Worm (Caenorhabditis elegans) whole organism, late embryonic: ENCODE data around the gene C46C2.5.

Experiments used
- C08G9.2 ChIP-seq: sonication (generic microtip); optimal IDR thresholded peaks from 2 replicates; lab custom pipeline; 2016; ENCODE audit warnings: mild to moderate bottlenecking, missing genetic modification characterization, moderate library complexity, missing compliant biosample characterization
- C38D4.7 ChIP-seq: fragments of 200-800 bp; sonication (Bioruptor generic); optimal IDR thresholded peaks from 2 replicates; lab custom pipeline; 2018; ENCODE audit warnings: mild to moderate bottlenecking, missing genetic modification characterization, moderate library complexity, missing compliant biosample characterization
- K09A11.1 ChIP-seq: sonication (generic microtip); optimal IDR thresholded peaks from 2 replicates; lab custom pipeline; 2017; ENCODE audit warnings: antibody characterized with exemption, mild to moderate bottlenecking, missing genetic modification characterization, missing compliant biosample characterization; ENCODE audit not compliant: insufficient read depth
- T23F11.4 ChIP-seq: fragments of 200-800 bp; sonication (Bioruptor generic); optimal IDR thresholded peaks from 2 replicates; lab custom pipeline; 2018; ENCODE audit warnings: mild to moderate bottlenecking, missing genetic modification characterization, missing compliant biosample characterization
- Y22D7AL.16 ChIP-seq: sonication (generic microtip); optimal IDR thresholded peaks from 2 replicates; lab custom pipeline; 2016; ENCODE audit warnings: missing genetic modification characterization, missing compliant biosample characterization
- ahr-1 ChIP-seq: sonication (generic microtip); optimal IDR thresholded peaks from 2 replicates; lab custom pipeline; 2016; ENCODE audit warnings: missing genetic modification characterization, missing compliant biosample characterization
- ama-1 ChIP-seq: fragments of 150-350 bp; optimal IDR thresholded peaks from 2 replicates; lab custom pipeline; 2014
- ceh-14 ChIP-seq: sonication (generic microtip); optimal IDR thresholded peaks from 2 replicates; lab custom pipeline; 2016; ENCODE audit warnings: missing genotype, missing genetic modification characterization, missing compliant biosample characterization
- ceh-19 ChIP-seq: fragments of 200-800 bp; sonication (Bioruptor generic); optimal IDR thresholded peaks from 2 replicates; lab custom pipeline; 2018; ENCODE audit warnings: mild to moderate bottlenecking, missing genetic modification characterization, missing compliant biosample characterization
- ceh-2 ChIP-seq: sonication (generic microtip); optimal IDR thresholded peaks from 2 replicates; lab custom pipeline; 2016; ENCODE audit warnings: missing genotype, missing genetic modification characterization, missing compliant biosample characterization
- ceh-24 ChIP-seq: sonication (generic microtip); optimal IDR thresholded peaks from 2 replicates; lab custom pipeline; 2016; ENCODE audit warnings: mild to moderate bottlenecking, missing genetic modification characterization, missing compliant biosample characterization
- ceh-30 ChIP-seq: fragments of 150-350 bp; optimal IDR thresholded peaks from 2 replicates; lab custom pipeline; 2014; ENCODE audit warnings: missing biosample characterization, missing genetic modification characterization
- ceh-34 ChIP-seq: sonication (generic microtip); optimal IDR thresholded peaks from 2 replicates; lab custom pipeline; 2016; ENCODE audit warnings: mild to moderate bottlenecking, missing genetic modification characterization, missing compliant biosample characterization
- ceh-6 ChIP-seq: fragments of 200-800 bp; sonication (Bioruptor generic); optimal IDR thresholded peaks from 2 replicates; lab custom pipeline; 2018; ENCODE audit warnings: mild to moderate bottlenecking, missing genetic modification characterization, missing compliant biosample characterization
- ceh-9 ChIP-seq: sonication (generic microtip); optimal IDR thresholded peaks from 2 replicates; lab custom pipeline; 2016; ENCODE audit warnings: mild to moderate bottlenecking, missing genetic modification characterization, inconsistent platforms, missing compliant biosample characterization
- che-1 ChIP-seq: sonication (generic microtip); optimal IDR thresholded peaks from 2 replicates; lab custom pipeline; 2016; ENCODE audit warnings: mild to moderate bottlenecking, missing genetic modification characterization, missing compliant biosample characterization
- dve-1 ChIP-seq: sonication (generic microtip); optimal IDR thresholded peaks from 2 replicates; lab custom pipeline; 2017; ENCODE audit warnings: antibody characterized with exemption, mild to moderate bottlenecking, missing genetic modification characterization, missing compliant biosample characterization
- elt-2 ChIP-seq: sonication (generic microtip); optimal IDR thresholded peaks from 2 replicates; lab custom pipeline; 2016; ENCODE audit warnings: missing genetic modification reagents, missing genetic modification characterization, missing compliant biosample characterization
- eyg-1 ChIP-seq: sonication (generic microtip); optimal IDR thresholded peaks from 2 replicates; lab custom pipeline; 2016; ENCODE audit warnings: missing genotype, missing genetic modification characterization, missing compliant biosample characterization
- fax-1 ChIP-seq: sonication (generic microtip); optimal IDR thresholded peaks from 2 replicates; lab custom pipeline; 2016; ENCODE audit warnings: missing genotype, missing genetic modification characterization, missing compliant biosample characterization
- gmeb-2 ChIP-seq: sonication (generic microtip); optimal IDR thresholded peaks from 2 replicates; lab custom pipeline; 2016; ENCODE audit warnings: missing genetic modification characterization, inconsistent platforms, missing compliant biosample characterization
- hlh-13 ChIP-seq: fragments of 200-800 bp; sonication (Bioruptor generic); optimal IDR thresholded peaks from 2 replicates; lab custom pipeline; 2018; ENCODE audit warnings: mild to moderate bottlenecking, missing genetic modification characterization, missing compliant biosample characterization
- hlh-15 ChIP-seq: sonication (generic microtip); optimal IDR thresholded peaks from 2 replicates; lab custom pipeline; 2016; ENCODE audit warnings: missing genetic modification characterization, missing compliant biosample characterization
- hlh-6 ChIP-seq: sonication (generic microtip); optimal IDR thresholded peaks from 2 replicates; lab custom pipeline; 2016; ENCODE audit warnings: missing genotype, missing genetic modification characterization, missing compliant biosample characterization
- hlh-8 ChIP-seq: sonication (generic microtip); optimal IDR thresholded peaks from 2 replicates; lab custom pipeline; 2016; ENCODE audit warnings: missing genotype, missing genetic modification characterization, missing compliant biosample characterization
- lim-6 ChIP-seq: sonication (generic microtip); optimal IDR thresholded peaks from 2 replicates; lab custom pipeline; 2016; ENCODE audit warnings: missing genetic modification characterization, missing compliant biosample characterization
- madf-2 ChIP-seq: sonication (generic microtip); optimal IDR thresholded peaks from 2 replicates; lab custom pipeline; 2017; ENCODE audit warnings: missing genetic modification characterization, missing compliant biosample characterization
- nfya-1 ChIP-seq: sonication (generic microtip); optimal IDR thresholded peaks from 2 replicates; lab custom pipeline; 2017; ENCODE audit warnings: missing genetic modification characterization, mild to moderate bottlenecking, missing compliant biosample characterization, antibody characterized with exemption, moderate library complexity
- nhr-232 ChIP-seq: sonication (generic microtip); optimal IDR thresholded peaks from 2 replicates; lab custom pipeline; 2016; ENCODE audit warnings: missing genetic modification characterization, missing compliant biosample characterization
- npax-4 ChIP-seq: sonication (generic microtip); optimal IDR thresholded peaks from 2 replicates; lab custom pipeline; 2016; ENCODE audit warnings: missing genetic modification characterization, missing compliant biosample characterization
- pat-9 ChIP-seq: fragments of 200-800 bp; sonication (Bioruptor generic); optimal IDR thresholded peaks from 2 replicates; lab custom pipeline; 2018; ENCODE audit warnings: mild to moderate bottlenecking, missing genetic modification characterization, moderate library complexity, missing compliant biosample characterization
- pax-1 ChIP-seq: fragments of 150-350 bp; optimal IDR thresholded peaks from 2 replicates; lab custom pipeline; 2014; ENCODE audit warnings: missing biosample characterization, missing genetic modification characterization
- pha-4 ChIP-seq: fragments of 150-350 bp; optimal IDR thresholded peaks from 2 replicates; lab custom pipeline; 2018; ENCODE audit warnings: missing biosample characterization, missing genetic modification reagents, missing genetic modification characterization
- pros-1 ChIP-seq: fragments of 150-350 bp; optimal IDR thresholded peaks from 2 replicates; lab custom pipeline; 2014; ENCODE audit warnings: missing biosample characterization, missing genetic modification reagents, missing genetic modification characterization
- rnt-1 ChIP-seq: sonication (generic microtip); optimal IDR thresholded peaks from 2 replicates; lab custom pipeline; 2016; ENCODE audit warnings: missing genetic modification characterization, missing compliant biosample characterization
- sdc-2 ChIP-seq: sonication (generic microtip); optimal IDR thresholded peaks from 2 replicates; lab custom pipeline; 2016; ENCODE audit warnings: missing genotype, missing genetic modification characterization, missing compliant biosample characterization
- syd-9 ChIP-seq: sonication (generic microtip); optimal IDR thresholded peaks from 2 replicates; lab custom pipeline; 2016; ENCODE audit warnings: mild to moderate bottlenecking, missing genetic modification characterization, moderate library complexity, missing compliant biosample characterization
- tbx-2 ChIP-seq: sonication (generic microtip); optimal IDR thresholded peaks from 2 replicates; lab custom pipeline; 2016; ENCODE audit warnings: missing genetic modification characterization, missing compliant biosample characterization
- tbx-7 ChIP-seq: sonication (generic microtip); optimal IDR thresholded peaks from 2 replicates; lab custom pipeline; 2016; ENCODE audit warnings: missing genotype, missing genetic modification characterization, missing compliant biosample characterization
- ttx-3 ChIP-seq: sonication (generic microtip); optimal IDR thresholded peaks from 2 replicates; lab custom pipeline; 2016; ENCODE audit warnings: missing genetic modification reagents, missing genetic modification characterization, missing compliant biosample characterization
- unc-42 ChIP-seq: sonication (generic microtip); optimal IDR thresholded peaks from 2 replicates; lab custom pipeline; 2016; ENCODE audit warnings: missing genotype, missing genetic modification characterization, missing compliant biosample characterization
- unc-55 ChIP-seq: sonication (generic microtip); optimal IDR thresholded peaks from 2 replicates; lab custom pipeline; 2017; ENCODE audit warnings: missing biosample characterization, missing genetic modification reagents, missing genetic modification characterization
- unc-86 ChIP-seq: sonication (generic microtip); optimal IDR thresholded peaks from 2 replicates; lab custom pipeline; 2016; ENCODE audit warnings: missing genetic modification characterization, missing compliant biosample characterization
- zip-5 ChIP-seq: sonication (generic microtip); optimal IDR thresholded peaks from 2 replicates; lab custom pipeline; 2016; ENCODE audit warnings: missing genetic modification characterization, missing compliant biosample characterization

C46C2.5 gene

DNA sequence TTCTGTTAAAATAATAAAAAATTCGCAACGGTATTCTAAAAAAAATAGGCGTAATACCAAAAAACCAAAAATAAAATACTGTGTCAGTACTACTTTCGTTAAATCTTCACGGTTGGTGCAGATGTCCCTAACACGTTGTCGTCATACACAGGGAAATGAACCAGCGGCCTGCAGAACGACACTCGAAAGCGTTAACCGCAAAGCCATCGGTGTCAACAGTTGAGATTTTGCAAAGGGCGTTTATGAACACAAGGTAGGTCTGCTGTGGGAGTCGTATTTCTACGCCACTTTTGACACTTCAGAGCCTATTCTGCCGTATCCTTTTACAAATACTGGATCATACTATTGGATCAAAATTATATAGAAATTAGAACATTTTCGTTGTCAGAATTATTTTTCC lies 1.2 kb downstream of the C46C2.5 start (continued):
- TF ChIP-seq elt-2 (tag; lab: Kevin White, UChicago) (peak; percentile 96), C08G9.2 (tag; lab: Kevin White, UChicago) (peak; percentile 85), ceh-19 (GFP tag; lab: Kevin White, UChicago) (peak; percentile 93), pat-9 (tag; lab: Kevin White, UChicago) (peak; percentile 92), nhr-232 (peak; percentile 90), npax-4 (tag; lab: Kevin White, UChicago) (peak; percentile 83), ceh-9 (tag; lab: Kevin White, UChicago) (peak; percentile 66), C38D4.7 (GFP tag; lab: Kevin White, UChicago) (peak; percentile 91), ama-1 (lab: Kevin White, UChicago) (no peak), madf-2 (tag; lab: Kevin White, UChicago) (peak; percentile 89), tbx-7 (tag; lab: Kevin White, UChicago) (peak; percentile 60), K09A11.1 (peak; percentile 43), nfya-1 (tag; lab: Kevin White, UChicago) (peak; percentile 61), hlh-13 (peak; percentile 92), pha-4 (tag; lab: Kevin White, UChicago) (no peak), pros-1 (no peak), zip-5 (peak; percentile 77), unc-42 (peak; percentile 48), ahr-1 (tag; lab: Kevin White, UChicago) (peak; percentile 72), eyg-1 (tag; lab: Kevin White, UChicago) (peak; percentile 92), ceh-2 (tag; lab: Kevin White, UChicago) (peak; percentile 84), hlh-15 (tag; lab: Kevin White, UChicago) (peak; percentile 86), ttx-3 (tag; lab: Kevin White, UChicago) (peak; percentile 94), pax-1 (tag; lab: Kevin White, UChicago) (no peak), tbx-2 (tag; lab: Kevin White, UChicago) (peak; percentile 91), hlh-6 (tag; lab: Kevin White, UChicago) (peak; percentile 95), dve-1 (tag; lab: Kevin White, UChicago) (peak; percentile 79), unc-86 (peak; percentile 89), fax-1 (tag; lab: Kevin White, UChicago) (peak; percentile 85), ceh-34 (tag; lab: Kevin White, UChicago) (peak; percentile 94), rnt-1 (tag; lab: Kevin White, UChicago) (peak; percentile 96), T23F11.4 (GFP tag; lab: Kevin White, UChicago) (peak; percentile 94), ceh-24 (peak; percentile 65), sdc-2 (tag; lab: Kevin White, UChicago) (peak; percentile 81), unc-55 (peak; percentile 42), che-1 (tag; lab: Kevin White, UChicago) (peak; percentile 94), ceh-6 (GFP tag; lab: Kevin White, UChicago) (peak; percentile 96)
- TF ChIP-seq, all 69 proteins: peak for 61

DNA sequence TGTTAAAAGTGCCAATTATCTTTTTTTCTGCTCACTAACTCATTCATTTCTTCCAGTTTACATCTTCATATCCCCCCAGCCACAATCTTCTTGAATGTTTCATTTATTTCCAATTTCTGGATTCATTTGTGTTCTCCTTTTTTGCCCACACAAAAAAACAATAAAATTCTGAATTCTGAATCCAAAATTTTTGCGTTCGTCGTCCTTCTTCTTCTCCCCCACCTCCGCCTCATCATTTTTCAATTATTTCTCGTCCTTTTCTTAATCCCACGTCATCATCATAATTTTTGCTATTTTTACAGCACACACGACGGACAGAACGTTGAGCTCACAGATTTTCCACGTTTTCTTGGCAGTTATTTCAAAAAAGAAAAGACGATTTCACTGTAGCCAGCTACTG lies 7.9 kb downstream of the C46C2.5 start, which contains the start of gene C07C7.1:
TSS of gene C07C7.1 (plus strand) at position 301 of the 400 bp plus-strand sequence.
- TF ChIP-seq gmeb-2 (tag; lab: Kevin White, UChicago) (no peak), syd-9 (no peak), hlh-15 (tag; lab: Kevin White, UChicago) (no peak), eyg-1 (tag; lab: Kevin White, UChicago) (no peak), che-1 (tag; lab: Kevin White, UChicago) (no peak), pha-4 (tag; lab: Kevin White, UChicago) (no peak), unc-86 (no peak), T23F11.4 (GFP tag; lab: Kevin White, UChicago) (no peak), hlh-8 (tag; lab: Kevin White, UChicago) (no peak), lim-6 (tag; lab: Kevin White, UChicago) (no peak), nhr-232 (no peak), ceh-30 (no peak), ceh-14 (tag; lab: Kevin White, UChicago) (no peak), C08G9.2 (tag; lab: Kevin White, UChicago) (no peak), tbx-2 (tag; lab: Kevin White, UChicago) (no peak), C38D4.7 (GFP tag; lab: Kevin White, UChicago) (no peak), Y22D7AL.16 (tag; lab: Kevin White, UChicago) (no peak)
